Fruit fly (Drosophila melanogaster) whole organism: Measurements from ENCODE around the gene ninaC.

Source experiments
- CG8478 ChIP-seq: fragments of >200 bp; optimal IDR thresholded peaks from 2 replicates; lab custom pipeline; 2018; ENCODE audit warnings: inconsistent platforms
- Dll ChIP-seq: fragments of >200 bp; optimal IDR thresholded peaks from 2 replicates; lab custom pipeline; 2017
- EcR ChIP-seq, 2 experiments: fragments of >200 bp; optimal IDR thresholded peaks; 2 replicates each; lab custom pipeline; 2017; ENCODE audit warnings: missing biosample characterization in 2 of 2, missing genetic modification characterization in 2 of 2, missing genetic modification reagents in 2 of 2
- pan ChIP-seq: fragments of >200 bp; optimal IDR thresholded peaks from 2 replicates; lab custom pipeline; 2017
- psq ChIP-seq: fragments of >200 bp; optimal IDR thresholded peaks from 2 replicates; lab custom pipeline; 2017
- usp ChIP-seq: fragments of >200 bp; optimal IDR thresholded peaks from 2 replicates; lab custom pipeline; 2017; ENCODE audit warnings: missing biosample characterization, missing genetic modification characterization, mixed read lengths

Gene ninaC

DNA sequence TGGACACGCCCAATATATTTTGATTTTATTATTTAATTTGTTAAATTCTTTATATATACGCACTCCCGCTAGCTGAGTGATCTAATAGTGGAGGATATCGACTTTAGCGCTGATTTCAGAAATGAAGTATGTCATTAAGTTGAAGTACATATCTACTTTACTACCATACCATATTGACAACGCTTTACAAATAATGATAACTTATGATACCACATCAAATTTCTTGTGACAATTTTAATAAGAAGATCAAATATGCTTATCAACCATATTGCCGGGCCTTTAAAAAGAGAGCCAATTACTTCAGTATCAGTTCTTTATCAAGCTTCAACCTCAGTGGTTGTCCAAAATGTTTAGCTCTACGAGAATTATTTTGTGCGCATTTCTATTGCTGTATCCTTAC lies 33.1 kb downstream of the ninaC start, which contains the start of gene CG15818:
Gene CG15818, plus strand, starts transcription at position 301 of the 400 bp plus-strand sequence.
- TF ChIP-seq pan (lab: Kevin White, UChicago) (no peak), psq (no peak), usp (GFP tag; lab: Kevin White, UChicago) (no peak), EcR (GFP tag; optimal IDR thresholded peaks at IDR 0.05; lab: Kevin White, UChicago) (no peak), CG8478 (lab: Kevin White, UChicago) (no peak), Dll (lab: Kevin White, UChicago) (no peak)

DNA sequence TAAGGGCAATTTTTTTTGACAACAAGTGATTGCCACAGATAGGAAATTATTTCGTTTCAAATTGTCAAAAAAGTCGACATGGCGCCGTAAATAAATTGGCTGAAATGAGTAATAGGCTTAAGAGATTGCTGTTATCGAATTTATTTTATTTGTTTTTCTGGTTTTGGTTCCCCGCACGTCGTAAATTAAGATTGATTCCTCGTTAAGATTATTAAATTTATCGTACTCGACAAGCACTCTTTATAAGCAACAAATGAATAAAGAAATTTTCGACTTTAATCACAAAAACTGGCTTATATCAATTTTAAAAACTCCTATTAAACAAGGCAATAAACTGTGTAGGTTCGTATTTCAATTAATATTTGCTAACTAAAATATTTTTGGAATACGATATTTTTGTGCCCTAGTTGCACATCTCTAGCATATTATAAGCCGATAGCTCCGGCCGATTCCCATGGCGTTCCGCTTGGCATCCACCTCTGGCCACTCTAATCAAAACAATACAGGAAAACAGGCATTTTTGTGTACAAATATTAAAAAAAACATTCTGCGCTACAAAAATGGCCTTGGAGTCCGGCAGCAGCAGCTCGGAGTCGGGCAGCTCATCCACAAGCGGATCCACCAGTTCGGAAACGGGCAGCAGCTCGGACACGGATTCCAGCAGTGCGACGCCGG lies 34.6 kb downstream of the ninaC start, which contains the start of gene chm:
Gene chm, plus strand, starts transcription at position 471 of the 675 bp plus-strand sequence.
- TF ChIP-seq EcR (GFP tag; optimal IDR thresholded peaks at IDR 0.05; lab: Kevin White, UChicago) (no peak), Dll (lab: Kevin White, UChicago) (no peak), psq (no peak), CG8478 (lab: Kevin White, UChicago) (no peak), pan (lab: Kevin White, UChicago) (no peak), usp (GFP tag; lab: Kevin White, UChicago) (no peak)

DNA sequence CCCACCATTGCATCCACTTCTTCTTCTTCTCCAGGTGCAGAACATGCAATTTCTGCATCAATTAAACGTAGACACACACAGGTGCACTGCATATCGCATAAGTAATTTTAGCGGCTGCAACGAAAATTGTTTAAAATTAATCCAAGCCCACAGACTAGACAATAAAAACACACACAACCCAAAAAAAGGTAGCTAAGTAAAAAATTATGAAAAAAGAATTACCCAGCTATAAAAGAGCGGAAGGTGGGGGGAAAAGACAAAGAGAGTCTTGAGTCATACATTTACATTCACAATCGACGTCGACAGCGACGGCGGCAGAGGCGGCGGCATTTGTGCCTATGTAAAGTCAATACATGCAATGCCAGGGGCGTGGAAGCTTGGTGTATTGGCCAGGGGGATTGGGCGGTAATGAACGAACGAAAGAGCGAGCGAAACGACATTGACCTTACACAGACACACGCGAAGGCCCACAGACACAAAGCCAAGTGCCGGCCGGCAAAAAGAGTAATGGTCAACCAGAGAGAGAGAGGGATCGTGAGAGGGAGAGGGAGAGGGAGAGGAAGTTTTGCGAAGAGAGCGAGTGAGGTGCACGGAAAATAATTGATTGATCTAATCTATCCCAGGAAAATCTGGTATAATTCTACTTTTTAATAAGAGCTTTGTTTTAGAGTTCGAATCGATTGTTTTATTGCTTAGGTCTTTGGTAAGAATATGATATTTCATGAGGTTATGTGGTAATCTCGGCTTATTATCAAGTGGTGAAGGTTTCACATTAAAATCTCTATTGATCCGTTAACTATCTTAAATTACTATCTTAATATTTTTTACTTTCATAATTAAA lies 40.9 kb downstream of the ninaC start:
- no peak for TF ChIP-seq pan (lab: Kevin White, UChicago)
- TF ChIP-seq EcR (GFP tag; optimal IDR thresholded peaks at IDR 0.05; lab: Kevin White, UChicago): peak; percentile 68 to 90

DNA sequence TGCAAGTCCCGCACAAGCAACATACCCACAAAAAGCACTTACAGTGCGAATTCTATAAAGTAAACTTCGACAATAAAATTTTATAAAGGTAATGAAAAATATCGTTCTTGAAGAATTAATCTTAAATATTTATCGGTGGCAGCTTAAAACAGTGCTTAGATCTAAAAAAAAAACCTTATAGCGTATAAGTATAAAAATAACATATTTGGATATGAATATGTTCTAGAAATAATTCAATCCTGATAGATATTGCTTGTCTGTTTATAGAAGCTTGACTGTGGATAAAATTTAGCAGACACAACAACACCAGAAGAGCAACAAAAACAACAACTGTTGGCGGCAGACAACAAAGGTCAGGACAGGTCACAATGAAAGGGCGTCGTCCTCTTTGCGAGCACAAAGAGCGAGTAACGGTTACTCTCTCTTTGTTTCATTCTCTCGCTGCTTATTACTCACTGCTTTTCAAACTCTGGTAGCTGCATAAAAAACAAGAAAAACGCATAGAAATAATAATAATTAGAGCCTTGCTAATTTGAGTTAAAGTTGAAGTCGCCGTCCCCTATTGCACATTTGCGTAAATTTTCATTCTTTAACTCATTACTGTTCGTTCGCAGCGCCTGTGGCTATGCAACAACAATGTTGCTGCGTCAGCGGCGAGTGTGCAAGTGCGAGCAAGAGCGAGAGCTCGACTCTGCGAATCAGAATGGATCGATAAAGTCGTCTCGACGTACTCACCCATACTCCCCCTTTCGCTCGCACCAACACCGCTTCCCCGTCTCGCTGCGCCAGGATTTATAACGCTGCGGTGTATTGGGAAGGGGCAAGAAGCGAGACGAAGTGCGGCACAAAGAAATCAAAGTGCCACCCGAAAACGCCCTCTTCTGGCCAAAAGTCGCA lies 42.2 kb downstream of the ninaC start:
- peak; percentile 38 to 85 for TF ChIP-seq EcR (GFP tag; optimal IDR thresholded peaks at IDR 0.05; lab: Kevin White, UChicago)
- no peak for TF ChIP-seq pan (lab: Kevin White, UChicago)
- no peak for TF ChIP-seq usp (GFP tag; lab: Kevin White, UChicago)
- no peak for TF ChIP-seq CG8478 (lab: Kevin White, UChicago)
- no peak for TF ChIP-seq Dll (lab: Kevin White, UChicago)
- TF ChIP-seq psq: no peak

dm6 chr2L:7420305-7421287 lies 43.1 kb downstream of the ninaC start:
- TF ChIP-seq Dll (lab: Kevin White, UChicago) (no peak), EcR (GFP tag; optimal IDR thresholded peaks at IDR 0.05; lab: Kevin White, UChicago) (peak in 1 of 2 experiments; percentile 8)

dm6 chr2L:7422429-7423283 lies 45.2 kb downstream of the ninaC start:
- TF ChIP-seq usp (GFP tag; lab: Kevin White, UChicago): no peak
- TF ChIP-seq EcR (GFP tag; optimal IDR thresholded peaks at IDR 0.05; lab: Kevin White, UChicago): peak; percentile 92 to 99
- TF ChIP-seq Dll (lab: Kevin White, UChicago): peak; percentile 44

DNA sequence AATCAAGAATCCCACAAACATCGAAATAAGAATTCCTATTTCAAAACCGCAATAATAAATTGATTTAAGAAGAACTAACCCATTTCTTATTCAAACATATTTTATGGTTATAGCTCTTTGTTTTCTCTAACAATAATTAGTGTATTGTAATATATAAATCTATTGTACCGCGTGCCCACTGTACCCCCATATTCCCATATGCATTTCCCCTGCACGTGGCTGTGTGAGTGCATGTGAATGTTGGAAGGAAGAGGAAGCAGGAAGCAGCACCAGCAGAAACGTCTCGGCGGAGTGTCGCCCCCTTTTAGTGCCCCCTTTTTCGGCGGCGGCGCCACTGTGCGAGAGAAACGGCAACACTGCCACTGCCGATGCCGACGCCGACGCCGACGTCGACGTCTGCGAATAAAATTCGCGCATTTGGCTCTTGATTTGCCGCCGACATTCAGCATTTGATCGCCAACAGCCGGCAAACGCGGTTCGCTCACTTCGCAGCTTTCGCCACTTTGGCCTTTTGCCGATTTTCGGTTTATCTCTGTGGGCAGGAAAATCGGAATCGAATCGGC lies 45.9 kb downstream of the ninaC start:
- no peak for TF ChIP-seq Dll (lab: Kevin White, UChicago)
- no peak for TF ChIP-seq CG8478 (lab: Kevin White, UChicago)
- no peak for TF ChIP-seq usp (GFP tag; lab: Kevin White, UChicago)
- no peak for TF ChIP-seq psq
- peak in 1 of 2 experiments; percentile 6 for TF ChIP-seq EcR (GFP tag; optimal IDR thresholded peaks at IDR 0.05; lab: Kevin White, UChicago)
- TF ChIP-seq pan (lab: Kevin White, UChicago): no peak

DNA sequence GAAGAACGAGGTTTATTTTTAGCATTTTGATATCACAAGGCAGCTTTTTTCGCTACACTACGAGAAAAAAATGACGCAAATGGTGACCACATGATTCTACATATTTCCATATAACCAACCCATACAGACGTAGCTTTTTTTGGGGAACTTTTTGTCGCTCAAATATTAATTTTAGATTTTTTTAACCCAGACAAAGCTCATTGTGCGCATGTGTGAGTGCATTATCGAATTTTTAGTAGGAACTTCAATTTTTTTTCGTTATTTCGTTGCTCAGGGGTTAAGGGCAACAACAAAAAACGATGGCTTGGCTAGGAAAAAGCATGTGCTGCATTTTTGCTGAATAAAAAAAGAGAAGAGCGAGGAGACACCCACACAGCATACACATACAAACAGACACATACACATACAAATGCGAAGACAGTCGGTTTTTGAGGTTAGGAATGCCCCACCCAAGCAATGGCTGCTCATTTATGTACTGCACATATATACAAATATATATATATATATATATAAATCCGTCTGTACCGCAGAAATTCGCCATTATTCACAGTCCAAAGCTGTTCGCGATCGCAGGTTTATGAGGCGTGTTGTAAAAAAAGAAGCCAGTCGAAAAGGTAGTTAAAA lies 46.9 kb downstream of the ninaC start:
- TF ChIP-seq CG8478 (lab: Kevin White, UChicago): peak; percentile 16
- no peak for TF ChIP-seq usp (GFP tag; lab: Kevin White, UChicago)
- TF ChIP-seq pan (lab: Kevin White, UChicago): no peak
